Worm (Caenorhabditis elegans) whole organism, young adult: ENCODE results near the gene gtap-1.

ENCODE experiments used
- ceh-58 ChIP-seq: fragments of 200-800 bp; sonication (Bioruptor generic); IDR thresholded peaks from 2 replicates; pipeline ENCODE4 v1.3.6; 2022; ENCODE audit warnings: missing genetic modification characterization, missing compliant biosample characterization
- hmg-1.2 ChIP-seq: fragments of 200-800 bp; sonication (Bioruptor generic); IDR thresholded peaks from 2 replicates; pipeline ENCODE4 v1.3.6; 2022; ENCODE audit warnings: missing genetic modification reagents, missing genetic modification characterization, missing compliant biosample characterization
- let-526 ChIP-seq: fragments of 200-800 bp; sonication (Bioruptor generic); IDR thresholded peaks from 2 replicates; pipeline ENCODE4 v1.3.6; 2022; ENCODE audit warnings: missing genetic modification reagents, missing genetic modification characterization, missing compliant biosample characterization
- madf-8 ChIP-seq: fragments of 200-800 bp; sonication (Bioruptor generic); conservative IDR thresholded peaks from 2 replicates; pipeline ENCODE4 v1.3.6; 2022; ENCODE audit warnings: missing genetic modification reagents, missing genetic modification characterization, missing compliant biosample characterization
- tbp1 ChIP-seq: fragments of 200-800 bp; sonication (Bioruptor generic); optimal IDR thresholded peaks from 2 replicates; lab custom pipeline; 2018; ENCODE audit warnings: mild to moderate bottlenecking, missing genetic modification characterization, missing compliant biosample characterization

DNA sequence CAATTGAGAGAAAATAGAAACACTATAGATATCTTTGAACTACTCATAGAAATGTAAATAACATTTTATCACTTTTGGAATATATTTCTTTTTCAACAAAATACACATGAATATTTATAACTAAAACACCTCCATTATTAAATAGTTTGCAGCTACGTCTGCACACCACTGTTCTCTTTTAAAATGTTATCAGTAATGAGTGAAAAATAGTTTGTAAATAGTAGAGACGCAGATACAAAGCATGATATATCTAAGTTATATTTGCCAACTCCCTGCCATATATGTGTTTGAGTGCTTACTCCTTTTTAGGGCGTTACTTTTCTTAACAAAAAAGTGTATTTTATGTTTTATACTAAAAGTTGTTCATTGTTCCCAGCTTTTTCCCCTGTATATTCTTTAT, 13.1 kb upstream of the gtap-1 start:
- TF ChIP-seq ceh-58 (GFP tag; lab: Robert Waterston, UW) = no peak
- TF ChIP-seq tbp1 = no peak
- TF ChIP-seq let-526 (GFP tag; lab: Robert Waterston, UW) = no peak
- TF ChIP-seq madf-8 (GFP tag; lab: Robert Waterston, UW) = no peak
- no peak; the same call in 1 of the 2 replicates for TF ChIP-seq hmg-1.2 (GFP tag; lab: Robert Waterston, UW)
